Worm (Caenorhabditis elegans) whole organism, L4 larva: ENCODE results near the gene T26C11.8.

Experiments
- ZK546.5 ChIP-seq, 2 experiments: sonication (generic microtip); optimal IDR thresholded peaks; 2 replicates each; lab custom pipeline; 2017; ENCODE audit warnings: missing biosample characterization in 2 of 2, missing genetic modification characterization in 2 of 2
- ama-1 ChIP-seq: fragments of 150-350 bp; optimal IDR thresholded peaks from 2 replicates; lab custom pipeline; 2014; ENCODE audit warnings: inconsistent platforms, mixed read lengths
- hlh-30 ChIP-seq: sonication (generic microtip); optimal IDR thresholded peaks from 2 replicates; lab custom pipeline; 2017; ENCODE audit warnings: antibody characterized with exemption, mild to moderate bottlenecking, missing genetic modification characterization, missing compliant biosample characterization; ENCODE audit not compliant: insufficient read depth
- lin-1 ChIP-seq: fragments of 200-800 bp; sonication (Bioruptor generic); IDR thresholded peaks from 2 replicates; pipeline ENCODE4 v1.3.6; 2022; ENCODE audit warnings: missing genetic modification reagents, missing genetic modification characterization, missing compliant biosample characterization
- snpc-4 ChIP-seq: fragments of 150-350 bp; optimal IDR thresholded peaks from 2 replicates; lab custom pipeline; 2014; ENCODE audit warnings: missing biosample characterization, missing genetic modification characterization

ce11 chrX:1852636-1853035 lies 7.9 kb upstream of the T26C11.8 start, which contains the start of gene ceh-21:
- no peak for TF ChIP-seq hlh-30 (tag; lab: Kevin White, UChicago)
- no peak for TF ChIP-seq lin-1 (GFP tag; lab: Robert Waterston, UW)
- no peak for TF ChIP-seq ama-1
- TF ChIP-seq ZK546.5 (tag; optimal IDR thresholded peaks at IDR 0.05; lab: Kevin White, UChicago), result no peak
- no peak for TF ChIP-seq snpc-4 (tag; lab: Kevin White, UChicago)
